Fruit fly (Drosophila melanogaster): ENCODE measurements around the gene CG31886.

CG31886 gene

DNA sequence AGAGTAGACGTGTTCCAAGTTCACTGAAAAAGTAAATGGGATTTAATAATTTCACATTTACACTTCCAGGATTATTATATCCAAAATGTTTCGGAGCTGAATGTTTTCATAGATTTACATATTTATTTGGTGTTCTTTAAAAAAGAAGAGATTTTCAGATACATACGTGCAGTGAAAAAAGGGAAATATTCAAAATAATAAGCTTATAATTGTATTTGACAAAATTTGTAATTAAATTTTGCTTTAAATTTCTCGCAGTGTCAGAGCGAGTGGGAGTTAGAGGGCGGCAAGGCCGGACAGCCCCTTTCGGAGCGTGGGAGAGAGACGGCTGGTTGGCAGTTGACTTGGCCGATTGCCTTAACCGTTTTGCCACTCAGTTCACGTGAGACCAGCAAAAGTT lies 21.8 kb downstream of the CG31886 start, which contains the start of gene Tsp29Fb (continued):
- TF ChIP-seq Sox14 (GFP tag; optimal IDR thresholded peaks at IDR 0.05): peak; percentile 61
- TF ChIP-seq CG3032 (tag; optimal IDR thresholded peaks at IDR 0.05): no peak
- TF ChIP-seq acj6 (GFP tag; optimal IDR thresholded peaks at IDR 0.05): peak; percentile 63
- peak; percentile 64 for TF ChIP-seq CG8119 (GFP tag; IDR thresholded peaks at IDR 0.05)
- peak; percentile 63 for TF ChIP-seq Sox102F (GFP tag; optimal IDR thresholded peaks at IDR 0.05)
- TF ChIP-seq Met (GFP tag; optimal IDR thresholded peaks at IDR 0.05): peak; percentile 76
- no peak for TF ChIP-seq Eip93F (GFP tag; optimal IDR thresholded peaks at IDR 0.05)
- TF ChIP-seq CG9139 (GFP tag; optimal IDR thresholded peaks at IDR 0.05): no peak
- no peak for TF ChIP-seq ss (GFP tag; optimal IDR thresholded peaks at IDR 0.05)
- TF ChIP-seq Ets21C (GFP tag; optimal IDR thresholded peaks at IDR 0.05): peak; percentile 24
- TF ChIP-seq Hr38 (GFP tag; optimal IDR thresholded peaks at IDR 0.05): no peak
- TF ChIP-seq CG10631 (GFP tag; optimal IDR thresholded peaks at IDR 0.05): peak; percentile 30
- TF ChIP-seq Gug (GFP tag; IDR thresholded peaks at IDR 0.05): 0 out of 2 replicates have a peak, but pooled peaks have one; percentile 28
- TF ChIP-seq Sox15 (GFP tag; optimal IDR thresholded peaks at IDR 0.05): peak; percentile 48
- TF ChIP-seq CG3919 (GFP tag; optimal IDR thresholded peaks at IDR 0.05): no peak
- TF ChIP-seq vri (GFP tag; optimal IDR thresholded peaks at IDR 0.05): peak; percentile 4
- TF ChIP-seq Blimp-1 (GFP tag; optimal IDR thresholded peaks at IDR 0.05): peak; percentile 38
- TF ChIP-seq achi (GFP tag; optimal IDR thresholded peaks at IDR 0.05): peak; percentile 49
- peak; percentile 89 for TF ChIP-seq Eip78C (GFP tag)
- TF ChIP-seq fd59A (GFP tag; optimal IDR thresholded peaks at IDR 0.05): no peak
- no peak for TF ChIP-seq CG8319 (GFP tag; optimal IDR thresholded peaks at IDR 0.05)
- TF ChIP-seq fkh (GFP tag; optimal IDR thresholded peaks at IDR 0.05): no peak
- TF ChIP-seq CG15336 (GFP tag; IDR thresholded peaks at IDR 0.05): peak; percentile 53; the same call in 1 of the 2 replicates
- TF ChIP-seq CG6792 (GFP tag; optimal IDR thresholded peaks at IDR 0.05): peak; percentile 44
- peak; percentile 48 for TF ChIP-seq Eip75B (GFP tag; optimal IDR thresholded peaks at IDR 0.05)
- peak; percentile 56 for TF ChIP-seq CG32006 (GFP tag; optimal IDR thresholded peaks at IDR 0.05)
- TF ChIP-seq topi (GFP tag; optimal IDR thresholded peaks at IDR 0.05): peak; percentile 66
- TF ChIP-seq lz (GFP tag; optimal IDR thresholded peaks at IDR 0.05): peak; percentile 72
- TF ChIP-seq OdsH (GFP tag; optimal IDR thresholded peaks at IDR 0.05): peak; percentile 58
- peak; percentile 76 for TF ChIP-seq Hr39 (GFP tag; optimal IDR thresholded peaks at IDR 0.05)
- TF ChIP-seq CG31627 (GFP tag; optimal IDR thresholded peaks at IDR 0.05): peak; percentile 71
- no peak for TF ChIP-seq CG16779 (tag; optimal IDR thresholded peaks at IDR 0.05)
- peak; percentile 44 for TF ChIP-seq net (GFP tag; optimal IDR thresholded peaks at IDR 0.05)
- TF ChIP-seq dsx (GFP tag; optimal IDR thresholded peaks at IDR 0.05; ENCODE audit: poor library complexity, severe bottlenecking): no peak
- TF ChIP-seq CG11902 (GFP tag; optimal IDR thresholded peaks at IDR 0.05): peak; percentile 20
- TF ChIP-seq Ets96B (tag; optimal IDR thresholded peaks at IDR 0.05): no peak
- peak; percentile 75 for TF ChIP-seq esn (GFP tag; optimal IDR thresholded peaks at IDR 0.05)
- no peak for TF ChIP-seq CG10669 (GFP tag; optimal IDR thresholded peaks at IDR 0.05)
- TF ChIP-seq Hr4 (GFP tag; optimal IDR thresholded peaks at IDR 0.05): peak; percentile 53

- TF ChIP-seq cyc (GFP tag; optimal IDR thresholded peaks at IDR 0.05) (no peak), salr (GFP tag; optimal IDR thresholded peaks at IDR 0.05) (no peak), spab (GFP tag; optimal IDR thresholded peaks at IDR 0.05) (no peak), acj6 (GFP tag; optimal IDR thresholded peaks at IDR 0.05) (no peak), eg (GFP tag; IDR thresholded peaks at IDR 0.05) (no peak), Hr39 (GFP tag; optimal IDR thresholded peaks at IDR 0.05) (no peak), CG6276 (GFP tag; optimal IDR thresholded peaks at IDR 0.05) (no peak), CG3032 (tag; optimal IDR thresholded peaks at IDR 0.05) (no peak), CG8632 (GFP tag; optimal IDR thresholded peaks at IDR 0.05) (no peak), CG11294 (GFP tag; IDR thresholded peaks at IDR 0.05) (no peak)
Observed at dm6 chr2L:8933710-8934242, 25.1 kb downstream of the CG31886 start, which contains the start of gene Tsp29Fa. Gene Tsp29Fa (plus strand): TSS chr2L:8933962.

Data from whole organism, prepupa.